Worm (Caenorhabditis elegans) whole organism, young adult: Measurements from ENCODE around the gene F36H1.3.

Source experiments
- C06A6.2 ChIP-seq: fragments of 200-800 bp; sonication (Bioruptor generic); conservative IDR thresholded peaks from 2 replicates; pipeline ENCODE4 v1.3.6; 2022; ENCODE audit warnings: missing genetic modification characterization, missing compliant biosample characterization
- C17E4.6 ChIP-seq: fragments of 200-800 bp; sonication (Bioruptor generic); IDR thresholded peaks from 2 replicates; pipeline ENCODE4 v1.3.6; 2022; ENCODE audit warnings: missing genetic modification reagents, missing genetic modification characterization, missing compliant biosample characterization
- D2030.7 ChIP-seq: fragments of 200-800 bp; sonication (Bioruptor generic); IDR thresholded peaks from 2 replicates; pipeline ENCODE4 v1.3.6; 2022; ENCODE audit warnings: missing genetic modification reagents, missing genetic modification characterization, missing compliant biosample characterization
- F10E7.11 ChIP-seq: sonication (generic microtip); optimal IDR thresholded peaks from 2 replicates; lab custom pipeline; 2017; ENCODE audit warnings: mild to moderate bottlenecking, missing genetic modification characterization, moderate library complexity, missing compliant biosample characterization
- F23B12.7 ChIP-seq: sonication (generic microtip); optimal IDR thresholded peaks from 2 replicates; lab custom pipeline; 2017; ENCODE audit warnings: missing genetic modification characterization, mild to moderate bottlenecking, missing compliant biosample characterization, antibody characterized with exemption, moderate library complexity; ENCODE audit not compliant: insufficient read depth
- F33H1.4 ChIP-seq: fragments of 200-800 bp; sonication (Bioruptor generic); IDR thresholded peaks from 2 replicates; pipeline ENCODE4 v1.3.6; 2022; ENCODE audit warnings: missing genetic modification reagents, missing genetic modification characterization, missing compliant biosample characterization
- F57C9.4 ChIP-seq: sonication (generic microtip); optimal IDR thresholded peaks from 2 replicates; lab custom pipeline; 2017; ENCODE audit warnings: mild to moderate bottlenecking, missing genetic modification characterization, missing compliant biosample characterization
- K12H6.12 ChIP-seq: fragments of 200-800 bp; sonication (Bioruptor generic); optimal IDR thresholded peaks from 2 replicates; lab custom pipeline; 2018; ENCODE audit warnings: mild to moderate bottlenecking, missing genetic modification characterization, missing compliant biosample characterization
- Y53G8AR.9 ChIP-seq: fragments of 200-800 bp; sonication (Bioruptor generic); conservative IDR thresholded peaks from 2 replicates; pipeline ENCODE4 v1.3.6; 2022; ENCODE audit warnings: missing genetic modification reagents, missing genetic modification characterization, missing compliant biosample characterization
- Y79H2A.3 ChIP-seq: fragments of 200-800 bp; sonication (Bioruptor generic); conservative IDR thresholded peaks from 2 replicates; pipeline ENCODE4 v1.3.6; 2022; ENCODE audit warnings: missing genetic modification reagents, missing genetic modification characterization, missing compliant biosample characterization
- Y95B8A.8 ChIP-seq: fragments of 200-800 bp; sonication (Bioruptor generic); IDR thresholded peaks from 2 replicates; pipeline ENCODE4 v1.3.6; 2022; ENCODE audit warnings: missing genetic modification reagents, missing genetic modification characterization, missing compliant biosample characterization
- akir-1 ChIP-seq: fragments of 200-800 bp; sonication (Bioruptor generic); optimal IDR thresholded peaks from 2 replicates; lab custom pipeline; 2018; ENCODE audit warnings: mild to moderate bottlenecking, missing genetic modification characterization, moderate library complexity, missing compliant biosample characterization
- ama-1 ChIP-seq, 3 experiments: fragments of 150-350 bp in 1 of 3; sonication (generic microtip) in 2 of 3; optimal IDR thresholded peaks; 2 replicates each; lab custom pipeline; 2014 to 2018; ENCODE audit warnings: missing biosample characterization in 2 of 3, missing genetic modification characterization in 2 of 3, missing genetic modification reagents in 2 of 3
- aptf-3 ChIP-seq: fragments of 200-800 bp; sonication (Bioruptor generic); IDR thresholded peaks from 2 replicates; pipeline ENCODE4 v1.3.6; 2022; ENCODE audit warnings: missing genetic modification characterization, missing compliant biosample characterization
- attf-6 ChIP-seq: fragments of 200-800 bp; sonication (Bioruptor generic); IDR thresholded peaks from 2 replicates; pipeline ENCODE4 v1.3.6; 2022; ENCODE audit warnings: missing genetic modification reagents, missing genetic modification characterization, missing compliant biosample characterization
- bed-2 ChIP-seq: fragments of 200-800 bp; sonication (Bioruptor generic); IDR thresholded peaks from 2 replicates; pipeline ENCODE4 v1.3.6; 2022; ENCODE audit warnings: missing genetic modification reagents, missing genetic modification characterization, missing compliant biosample characterization
- ccch-3 ChIP-seq: fragments of 200-800 bp; sonication (Bioruptor generic); optimal IDR thresholded peaks from 2 replicates; lab custom pipeline; 2018; ENCODE audit warnings: mild to moderate bottlenecking, missing genetic modification characterization, missing compliant biosample characterization
- ceh-100 ChIP-seq: fragments of 200-800 bp; sonication (Bioruptor generic); IDR thresholded peaks from 2 replicates; pipeline ENCODE4 v1.3.6; 2022; ENCODE audit warnings: missing genetic modification reagents, missing genetic modification characterization, missing compliant biosample characterization
- egl-44 ChIP-seq: fragments of 200-800 bp; sonication (Bioruptor generic); IDR thresholded peaks from 2 replicates; pipeline ENCODE4 v1.3.6; 2022; ENCODE audit warnings: missing genetic modification reagents, missing genetic modification characterization, missing compliant biosample characterization
- hmg-1.2 ChIP-seq: fragments of 200-800 bp; sonication (Bioruptor generic); IDR thresholded peaks from 2 replicates; pipeline ENCODE4 v1.3.6; 2022; ENCODE audit warnings: missing genetic modification reagents, missing genetic modification characterization, missing compliant biosample characterization
- lin-35 ChIP-seq, 3 experiments: fragments of 150-350 bp in 2 of 3; sonication (generic microtip) in 1 of 3; optimal IDR thresholded peaks; 2 replicates each; lab custom pipeline; 2014 to 2018; ENCODE audit warnings: missing biosample characterization in 3 of 3, missing genetic modification characterization in 3 of 3, missing genetic modification reagents in 3 of 3
- lin-54 ChIP-seq: fragments of 200-800 bp; sonication (Bioruptor generic); optimal IDR thresholded peaks from 2 replicates; lab custom pipeline; 2018; ENCODE audit warnings: mild to moderate bottlenecking, missing genetic modification characterization, missing compliant biosample characterization
- lsl-1 ChIP-seq: fragments of 200-800 bp; sonication (Bioruptor generic); optimal IDR thresholded peaks from 2 replicates; lab custom pipeline; 2018; ENCODE audit warnings: mild to moderate bottlenecking, missing genetic modification characterization, moderate library complexity, missing compliant biosample characterization
- madf-6 ChIP-seq: fragments of 200-800 bp; sonication (Bioruptor generic); IDR thresholded peaks from 2 replicates; pipeline ENCODE4 v1.3.6; 2022; ENCODE audit warnings: missing genetic modification reagents, missing genetic modification characterization, missing compliant biosample characterization
- madf-8 ChIP-seq: fragments of 200-800 bp; sonication (Bioruptor generic); conservative IDR thresholded peaks from 2 replicates; pipeline ENCODE4 v1.3.6; 2022; ENCODE audit warnings: missing genetic modification reagents, missing genetic modification characterization, missing compliant biosample characterization
- mcd-1 ChIP-seq: fragments of 200-800 bp; sonication (Bioruptor generic); IDR thresholded peaks from 2 replicates; pipeline ENCODE4 v1.3.6; 2022; ENCODE audit warnings: missing genetic modification reagents, missing genetic modification characterization, missing compliant biosample characterization
- mes-4 ChIP-seq: sonication (generic microtip); optimal IDR thresholded peaks from 2 replicates; lab custom pipeline; 2016; ENCODE audit warnings: missing genotype, missing genetic modification characterization, missing compliant biosample characterization
- nfya-2 ChIP-seq: fragments of 200-800 bp; sonication (Bioruptor generic); IDR thresholded peaks from 2 replicates; pipeline ENCODE4 v1.3.6; 2022; ENCODE audit warnings: missing genetic modification reagents, missing genetic modification characterization, missing compliant biosample characterization
- nfyb-1 ChIP-seq: fragments of 200-800 bp; sonication (Bioruptor generic); IDR thresholded peaks from 2 replicates; pipeline ENCODE4 v1.3.6; 2022; ENCODE audit warnings: missing genetic modification reagents, missing genetic modification characterization, missing compliant biosample characterization
- pbrm-1 ChIP-seq: fragments of 200-800 bp; sonication (Bioruptor generic); IDR thresholded peaks from 2 replicates; pipeline ENCODE4 v1.3.6; 2022; ENCODE audit warnings: missing genetic modification reagents, missing genetic modification characterization, missing compliant biosample characterization
- pha-4 ChIP-seq: fragments of 150-350 bp; sonication (generic microtip); optimal IDR thresholded peaks from 2 replicates; lab custom pipeline; 2014; ENCODE audit warnings: missing biosample characterization, missing genetic modification reagents, missing genetic modification characterization
- rcor-1 ChIP-seq: fragments of 200-800 bp; sonication (Bioruptor generic); IDR thresholded peaks from 2 replicates; pipeline ENCODE4 v1.3.6; 2022; ENCODE audit warnings: missing genetic modification reagents, missing genetic modification characterization, missing compliant biosample characterization
- rec-8 ChIP-seq, 2 experiments: sonication (generic microtip); optimal IDR thresholded peaks; 2 replicates each; lab custom pipeline; 2016; ENCODE audit warnings: mild to moderate bottlenecking in 2 of 2, missing genetic modification characterization in 2 of 2, missing genetic modification reagents in 2 of 2, missing genotype in 2 of 2, missing biosample characterization in 1 of 2, missing compliant biosample characterization in 1 of 2, moderate library complexity in 1 of 2
- snpc-4 ChIP-seq, 5 experiments: fragments of 150-350 bp in 1 of 5; sonication (generic microtip) in 4 of 5; optimal IDR thresholded peaks; 2 replicates each; lab custom pipeline; 2014 to 2018; ENCODE audit warnings: missing genetic modification characterization in 5 of 5, missing biosample characterization in 3 of 5, antibody characterized with exemption in 2 of 5, mild to moderate bottlenecking in 2 of 5, missing compliant biosample characterization in 2 of 5, missing genotype in 2 of 5, moderate library complexity in 2 of 5, missing genetic modification reagents in 1 of 5
- ztf-22 ChIP-seq: fragments of 200-800 bp; sonication (Bioruptor generic); optimal IDR thresholded peaks from 2 replicates; lab custom pipeline; 2018; ENCODE audit warnings: mild to moderate bottlenecking, missing genetic modification characterization, moderate library complexity, missing compliant biosample characterization

Gene F36H1.3

ce11 chrIV:11038618-11038664 lies 11.5 kb upstream of the F36H1.3 start, which contains the start of gene kdin-1:
Gene kdin-1, plus strand, starts transcription at chrIV:11038655.
- TF ChIP-seq akir-1 (GFP tag; lab: Kevin White, UChicago) = no peak
- no peak for TF ChIP-seq bed-2
- TF ChIP-seq egl-44 (GFP tag; lab: Robert Waterston, UW) = no peak
- TF ChIP-seq pha-4 (tag; lab: Kevin White, UChicago) = no peak
- TF ChIP-seq ccch-3 (GFP tag; lab: Kevin White, UChicago) = no peak
- no peak for TF ChIP-seq attf-6 (GFP tag; lab: Robert Waterston, UW)
- TF ChIP-seq hmg-1.2 = no peak

- no peak for TF ChIP-seq nfyb-1 (GFP tag; lab: Robert Waterston, UW)
- TF ChIP-seq egl-44 (GFP tag; lab: Robert Waterston, UW) = no peak
- no peak for TF ChIP-seq attf-6 (GFP tag; lab: Robert Waterston, UW)
- no peak for TF ChIP-seq F10E7.11 (tag; lab: Kevin White, UChicago)
- peak; percentile 58; the same call in 1 of the 2 replicates for TF ChIP-seq hmg-1.2
- no peak for TF ChIP-seq pbrm-1
- no peak for TF ChIP-seq aptf-3 (GFP tag; lab: Robert Waterston, UW)
Measured at ce11 chrIV:11038665-11039064, 11.3 kb upstream of the F36H1.3 start.

ce11 chrIV:11044377-11044776 lies 5.6 kb upstream of the F36H1.3 start:
- TF ChIP-seq F23B12.7 (tag; lab: Kevin White, UChicago) = no peak
- no peak for TF ChIP-seq C06A6.2 (GFP tag; lab: Robert Waterston, UW)
- TF ChIP-seq nfya-2 (GFP tag; lab: Robert Waterston, UW) = no peak
- no peak for TF ChIP-seq lin-54 (GFP tag; lab: Kevin White, UChicago)
- TF ChIP-seq ceh-100 (GFP tag; lab: Robert Waterston, UW) = no peak
- TF ChIP-seq ztf-22 (GFP tag; lab: Kevin White, UChicago) = no peak
- no peak for TF ChIP-seq K12H6.12 (tag; lab: Kevin White, UChicago)
- TF ChIP-seq D2030.7 (GFP tag; lab: Robert Waterston, UW) = no peak
- TF ChIP-seq Y53G8AR.9 (GFP tag; lab: Robert Waterston, UW) = no peak
- TF ChIP-seq C17E4.6 = no peak
- no peak for TF ChIP-seq Y95B8A.8 (GFP tag; lab: Robert Waterston, UW)
- TF ChIP-seq, all 124 proteins: peak for 0

DNA sequence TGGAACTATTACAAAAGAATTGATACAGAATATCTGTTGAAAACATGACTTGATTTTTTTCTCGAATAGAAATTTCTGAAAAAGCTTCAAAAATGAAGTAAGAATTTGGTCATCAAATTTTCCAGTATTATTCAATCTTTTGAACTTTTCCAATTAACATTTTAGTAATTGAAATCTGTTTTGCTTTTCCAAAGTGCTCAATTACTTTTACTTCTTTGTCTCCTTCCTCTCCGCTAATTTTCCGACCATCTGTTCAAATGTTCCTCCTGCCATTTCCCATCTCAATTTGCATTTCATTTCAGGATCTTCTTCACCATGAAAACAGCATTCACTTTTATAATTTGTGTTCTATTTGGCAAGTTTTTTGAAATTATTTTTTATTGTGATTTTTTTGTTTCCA lies 1.1 kb upstream of the F36H1.3 start, which contains the start of gene F36H1.11:
Gene F36H1.11 (plus strand): TSS at position 301 of the 400 bp plus-strand sequence.
- TF ChIP-seq ama-1 (optimal IDR thresholded peaks at IDR 0.05; lab: Kevin White, UChicago) = no peak
- TF ChIP-seq ama-1 (GFP tag; optimal IDR thresholded peaks at IDR 0.05; lab: Kevin White, UChicago) = no peak

DNA sequence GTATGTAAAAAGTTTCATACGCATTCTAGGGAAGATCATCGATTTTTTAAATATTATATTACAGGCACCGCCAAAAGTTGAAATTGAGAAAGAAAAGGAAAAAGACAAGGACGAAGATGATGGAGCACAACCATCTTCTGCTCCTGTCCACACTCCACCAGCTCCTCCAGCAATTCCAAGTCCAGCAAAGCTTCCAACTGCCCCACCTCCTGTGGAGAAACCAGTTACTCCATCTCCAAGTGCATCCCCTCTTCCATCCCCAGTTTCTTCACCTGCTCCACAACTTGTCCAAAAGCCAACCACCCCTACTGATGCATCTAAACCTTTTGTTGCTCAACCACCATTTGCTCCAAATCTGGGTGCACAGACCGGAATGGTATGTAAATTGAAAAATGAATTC lies 2.0 kb downstream of the F36H1.3 start:
- TF ChIP-seq F57C9.4 (tag; lab: Kevin White, UChicago) (no peak), rec-8 (tag; optimal IDR thresholded peaks at IDR 0.05; lab: Kevin White, UChicago) (no peak), snpc-4 (GFP tag; optimal IDR thresholded peaks at IDR 0.05; lab: Kevin White, UChicago) (no peak), snpc-4 (tag; optimal IDR thresholded peaks at IDR 0.05; lab: Kevin White, UChicago) (no peak), lin-35 (GFP tag; optimal IDR thresholded peaks at IDR 0.05; lab: Kevin White, UChicago) (no peak), madf-6 (GFP tag; lab: Robert Waterston, UW) (no peak), Y53G8AR.9 (GFP tag; lab: Robert Waterston, UW) (no peak), pha-4 (tag; lab: Kevin White, UChicago) (no peak)
- TF ChIP-seq, all 124 proteins: peak for 0

ce11 chrIV:11053652-11054317 lies 3.9 kb downstream of the F36H1.3 start, which contains the start of the genes F36H1.12 and lin-3:
Gene F36H1.12, minus strand, starts transcription at chrIV:11053702.
Gene lin-3, plus strand, starts transcription at chrIV:11054308.
- TF ChIP-seq hmg-1.2 (peak; percentile 91), C06A6.2 (GFP tag; lab: Robert Waterston, UW) (no peak), D2030.7 (GFP tag; lab: Robert Waterston, UW) (peak; percentile 53; the same call in 1 of the 2 replicates), mcd-1 (peak; percentile 73), madf-8 (peak; percentile 20; the same call in 1 of the 2 replicates), Y79H2A.3 (GFP tag; lab: Robert Waterston, UW) (no peak), ceh-100 (GFP tag; lab: Robert Waterston, UW) (peak; percentile 93), akir-1 (GFP tag; lab: Kevin White, UChicago) (no peak), rcor-1 (0 out of 2 replicates have a peak, but pooled peaks have one; percentile 25), F33H1.4 (GFP tag; lab: Robert Waterston, UW) (peak; percentile 51; the same call in 1 of the 2 replicates), mes-4 (tag; lab: Kevin White, UChicago) (no peak), madf-6 (GFP tag; lab: Robert Waterston, UW) (peak; percentile 56; the same call in 1 of the 2 replicates), lsl-1 (GFP tag; lab: Kevin White, UChicago) (peak; percentile 60)
